Fruit fly (Drosophila melanogaster) whole organism, wandering third instar larva: ENCODE measurements around the gene CG13857.

Experiments used
- CG32264 ChIP-seq: fragments of 200-800 bp; sonication (Bioruptor generic); optimal IDR thresholded peaks from 2 replicates; lab custom pipeline; 2016; ENCODE audit warnings: missing biosample characterization, missing genetic modification characterization
- Mio ChIP-seq: sonication (Bioruptor generic); optimal IDR thresholded peaks from 2 replicates; lab custom pipeline; 2016; ENCODE audit warnings: missing biosample characterization, missing genetic modification characterization
- OdsH ChIP-seq: fragments of 200-800 bp; sonication (Bioruptor generic); optimal IDR thresholded peaks from 2 replicates; lab custom pipeline; 2016; ENCODE audit warnings: missing biosample characterization, mild to moderate bottlenecking, missing genetic modification characterization
- br ChIP-seq: fragments of 200-800 bp; sonication (Bioruptor generic); optimal IDR thresholded peaks from 2 replicates; lab custom pipeline; 2016; ENCODE audit warnings: missing biosample characterization, missing genetic modification characterization
- ey ChIP-seq: fragments of 200-800 bp; sonication (Bioruptor generic); optimal IDR thresholded peaks from 2 replicates; lab custom pipeline; 2016; ENCODE audit warnings: missing biosample characterization, missing genetic modification characterization
- foxo ChIP-seq, 2 experiments: fragments of 200-800 bp; sonication (Bioruptor generic); optimal IDR thresholded peaks; 2 replicates in 1 of 2; 3 replicates in 1 of 2; lab custom pipeline; 2016 to 2017; ENCODE audit warnings: missing biosample characterization in 2 of 2, missing genetic modification characterization in 2 of 2
- pan ChIP-seq: fragments of >200 bp; optimal IDR thresholded peaks from 2 replicates; lab custom pipeline; 2017

dm6 chr3R:22375674-22376073, 18.2 kb downstream of the CG13857 start, which contains the start of gene CG18596:
- TF ChIP-seq pan (lab: Kevin White, UChicago) = no peak
- TF ChIP-seq foxo (GFP tag; optimal IDR thresholded peaks at IDR 0.05; lab: Kevin White, UChicago) = no peak
- no peak for TF ChIP-seq CG32264 (GFP tag; lab: Kevin White, UChicago)
- no peak for TF ChIP-seq br (GFP tag; lab: Kevin White, UChicago)
- no peak for TF ChIP-seq ey
- TF ChIP-seq Mio (GFP tag; lab: Kevin White, UChicago) = no peak
- TF ChIP-seq OdsH = no peak
